Fruit fly (Drosophila melanogaster) whole organism, wandering third instar larva: ENCODE data around the gene syd.

Source experiments
- CrebA ChIP-seq: fragments of 200-800 bp; sonication (Bioruptor generic); optimal IDR thresholded peaks from 2 replicates; lab custom pipeline; 2016; ENCODE audit warnings: missing biosample characterization, mild to moderate bottlenecking, missing genetic modification characterization, borderline replicate concordance
- fru ChIP-seq: fragments of 200-800 bp; sonication (Bioruptor generic); optimal IDR thresholded peaks from 3 replicates; lab custom pipeline; 2016; ENCODE audit warnings: missing biosample characterization, mild to moderate bottlenecking, missing genetic modification characterization

DNA sequence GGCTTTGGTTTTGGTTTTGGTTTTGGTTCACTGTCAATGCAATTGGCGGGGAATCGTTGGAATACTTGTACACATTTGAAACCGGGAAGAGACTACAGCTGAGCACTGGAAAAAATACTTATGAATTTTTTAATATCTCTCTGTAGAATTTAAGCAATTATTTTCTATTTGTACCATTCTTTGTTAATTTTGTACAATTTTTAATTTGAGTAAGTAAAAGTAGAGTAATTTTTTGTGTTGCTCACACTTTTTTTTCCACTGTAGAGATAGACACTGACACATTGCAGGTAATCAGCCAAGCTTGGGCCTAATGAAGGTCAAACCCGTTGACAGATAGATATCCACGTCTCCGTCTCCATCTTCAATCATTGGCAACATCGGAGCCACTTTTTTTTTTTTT is 52.6 kb downstream of the syd start:
- TF ChIP-seq CrebA (no peak), fru (no peak)
